Worm (Caenorhabditis elegans) whole organism, early embryonic: Measurements from ENCODE around the gene C09B8.4.

Experiments
- B0310.2 ChIP-seq: sonication (generic microtip); optimal IDR thresholded peaks from 2 replicates; lab custom pipeline; 2016; ENCODE audit warnings: mild to moderate bottlenecking, missing genetic modification characterization, missing compliant biosample characterization
- F13C5.2 ChIP-seq: sonication (generic microtip); optimal IDR thresholded peaks from 2 replicates; lab custom pipeline; 2017; ENCODE audit warnings: mild to moderate bottlenecking, missing genetic modification characterization, inconsistent platforms, missing compliant biosample characterization
- aly-1 ChIP-seq: sonication (generic microtip); optimal IDR thresholded peaks from 2 replicates; lab custom pipeline; 2016; ENCODE audit warnings: missing genetic modification characterization, missing compliant biosample characterization
- ama-1 ChIP-seq: fragments of 150-350 bp; optimal IDR thresholded peaks from 2 replicates; lab custom pipeline; 2014
- ceh-13 ChIP-seq: fragments of 200-800 bp; sonication (Bioruptor generic); optimal IDR thresholded peaks from 2 replicates; lab custom pipeline; 2018; ENCODE audit warnings: mild to moderate bottlenecking, missing genetic modification characterization, missing compliant biosample characterization
- ceh-36 ChIP-seq: sonication (generic microtip); optimal IDR thresholded peaks from 2 replicates; lab custom pipeline; 2016; ENCODE audit warnings: missing genetic modification characterization, inconsistent platforms, missing compliant biosample characterization
- ets-7 ChIP-seq: sonication (generic microtip); optimal IDR thresholded peaks from 2 replicates; lab custom pipeline; 2016; ENCODE audit warnings: missing genotype, missing genetic modification characterization, missing compliant biosample characterization
- flt-1 ChIP-seq: fragments of 200-800 bp; sonication (Bioruptor generic); IDR thresholded peaks from 2 replicates; pipeline ENCODE4 v1.3.6; 2022; ENCODE audit warnings: missing genetic modification characterization, missing compliant biosample characterization
- hmbx-1 ChIP-seq: sonication (generic microtip); optimal IDR thresholded peaks from 2 replicates; lab custom pipeline; 2016; ENCODE audit warnings: mild to moderate bottlenecking, missing genetic modification characterization, missing compliant biosample characterization
- hmg-4 ChIP-seq: fragments of 200-800 bp; sonication (Bioruptor generic); optimal IDR thresholded peaks from 2 replicates; lab custom pipeline; 2018; ENCODE audit warnings: mild to moderate bottlenecking, missing genetic modification characterization, missing compliant biosample characterization
- hnd-1 ChIP-seq: sonication (generic microtip); optimal IDR thresholded peaks from 2 replicates; lab custom pipeline; 2016; ENCODE audit warnings: missing genetic modification characterization, missing compliant biosample characterization
- pes-1 ChIP-seq: fragments of 200-800 bp; sonication (Bioruptor generic); IDR thresholded peaks from 2 replicates; pipeline ENCODE4 v1.3.6; 2022; ENCODE audit warnings: missing genetic modification reagents, missing genetic modification characterization, missing compliant biosample characterization
- scrt-1 ChIP-seq: fragments of 200-800 bp; sonication (Bioruptor generic); IDR thresholded peaks from 2 replicates; pipeline ENCODE4 v1.3.6; 2022; ENCODE audit warnings: missing genetic modification characterization, missing compliant biosample characterization
- sea-1 ChIP-seq: fragments of 200-800 bp; sonication (Bioruptor generic); conservative IDR thresholded peaks from 2 replicates; pipeline ENCODE4 v1.3.6; 2022; ENCODE audit warnings: missing genetic modification characterization, missing compliant biosample characterization
- tbx-11 ChIP-seq: fragments of 200-800 bp; sonication (Bioruptor generic); IDR thresholded peaks from 2 replicates; pipeline ENCODE4 v1.3.6; 2022; ENCODE audit warnings: missing genetic modification characterization, missing compliant biosample characterization
- tbx-37 ChIP-seq: fragments of 200-800 bp; sonication (Bioruptor generic); conservative IDR thresholded peaks from 2 replicates; pipeline ENCODE4 v1.3.6; 2022; ENCODE audit warnings: missing genetic modification reagents, missing genetic modification characterization, missing compliant biosample characterization
- tra-4 ChIP-seq: sonication (generic microtip); optimal IDR thresholded peaks from 2 replicates; lab custom pipeline; 2017; ENCODE audit warnings: missing genetic modification characterization, missing compliant biosample characterization

C09B8.4 gene

ce11 chrX:5981698-5982097 is 38.0 kb downstream of the C09B8.4 start:
- no peak for TF ChIP-seq tbx-37 (GFP tag; lab: Robert Waterston, UW)
- TF ChIP-seq hnd-1 (tag; lab: Kevin White, UChicago), result no peak
- no peak for TF ChIP-seq scrt-1 (GFP tag; lab: Robert Waterston, UW)
- TF ChIP-seq aly-1 (tag; lab: Kevin White, UChicago), result no peak
- no peak for TF ChIP-seq ama-1
- TF ChIP-seq B0310.2 (tag; lab: Kevin White, UChicago), result no peak
- no peak for TF ChIP-seq pes-1 (GFP tag; lab: Robert Waterston, UW)
- TF ChIP-seq flt-1, result no peak

ce11 chrX:5977754-5978153 is 42.0 kb downstream of the C09B8.4 start, which contains the start of gene kin-2:
Gene kin-2, minus strand, starts transcription at chrX:5977854.
- no peak for TF ChIP-seq B0310.2 (tag; lab: Kevin White, UChicago)
- no peak for TF ChIP-seq hmg-4 (GFP tag; lab: Kevin White, UChicago)
- no peak for TF ChIP-seq scrt-1 (GFP tag; lab: Robert Waterston, UW)
- TF ChIP-seq tbx-37 (GFP tag; lab: Robert Waterston, UW), result no peak
- no peak for TF ChIP-seq ceh-13 (GFP tag; lab: Kevin White, UChicago)
- no peak for TF ChIP-seq aly-1 (tag; lab: Kevin White, UChicago)
- no peak for TF ChIP-seq hnd-1 (tag; lab: Kevin White, UChicago)

ce11 chrX:5976206-5976960 is 43.4 kb downstream of the C09B8.4 start:
- TF ChIP-seq sea-1 (no peak), scrt-1 (GFP tag; lab: Robert Waterston, UW) (no peak), tra-4 (tag; lab: Kevin White, UChicago) (no peak), hmg-4 (GFP tag; lab: Kevin White, UChicago) (peak; percentile 11), ets-7 (tag; lab: Kevin White, UChicago) (no peak), hnd-1 (tag; lab: Kevin White, UChicago) (no peak)

ce11 chrX:5975726-5976125 is 44.0 kb downstream of the C09B8.4 start:
- TF ChIP-seq F13C5.2 (tag; lab: Kevin White, UChicago), result no peak
- no peak for TF ChIP-seq ama-1
- no peak for TF ChIP-seq hnd-1 (tag; lab: Kevin White, UChicago)
- no peak for TF ChIP-seq tra-4 (tag; lab: Kevin White, UChicago)
- TF ChIP-seq scrt-1 (GFP tag; lab: Robert Waterston, UW), result no peak
- TF ChIP-seq ceh-36 (tag; lab: Kevin White, UChicago), result no peak
- TF ChIP-seq pes-1 (GFP tag; lab: Robert Waterston, UW), result no peak
- TF ChIP-seq ceh-13 (GFP tag; lab: Kevin White, UChicago), result no peak
- no peak for TF ChIP-seq hmg-4 (GFP tag; lab: Kevin White, UChicago)
- TF ChIP-seq tbx-37 (GFP tag; lab: Robert Waterston, UW), result no peak
- no peak for TF ChIP-seq aly-1 (tag; lab: Kevin White, UChicago)
- TF ChIP-seq ets-7 (tag; lab: Kevin White, UChicago), result no peak
- TF ChIP-seq sea-1, result no peak
- no peak for TF ChIP-seq tbx-11 (GFP tag; lab: Robert Waterston, UW)
- TF ChIP-seq flt-1, result no peak
- TF ChIP-seq B0310.2 (tag; lab: Kevin White, UChicago), result no peak
- TF ChIP-seq hmbx-1 (tag; lab: Kevin White, UChicago), result no peak

- TF ChIP-seq tbx-11 (GFP tag; lab: Robert Waterston, UW) (no peak), tra-4 (tag; lab: Kevin White, UChicago) (no peak), F13C5.2 (tag; lab: Kevin White, UChicago) (no peak), hmg-4 (GFP tag; lab: Kevin White, UChicago) (no peak), ama-1 (no peak), hmbx-1 (tag; lab: Kevin White, UChicago) (no peak), ets-7 (tag; lab: Kevin White, UChicago) (no peak), B0310.2 (tag; lab: Kevin White, UChicago) (no peak), scrt-1 (GFP tag; lab: Robert Waterston, UW) (no peak), ceh-13 (GFP tag; lab: Kevin White, UChicago) (no peak), flt-1 (no peak), pes-1 (GFP tag; lab: Robert Waterston, UW) (no peak), aly-1 (tag; lab: Kevin White, UChicago) (no peak), tbx-37 (GFP tag; lab: Robert Waterston, UW) (no peak), hnd-1 (tag; lab: Kevin White, UChicago) (no peak)
Measured at ce11 chrX:5975228-5975627, 44.5 kb downstream of the C09B8.4 start.

ce11 chrX:5972212-5972611 is 47.5 kb downstream of the C09B8.4 start:
- TF ChIP-seq ceh-36 (tag; lab: Kevin White, UChicago) (no peak), ama-1 (no peak), aly-1 (tag; lab: Kevin White, UChicago) (no peak), flt-1 (no peak)
